Fruit fly (Drosophila melanogaster) whole organism, embryonic: ENCODE data around the gene drl.

Experiments used
- Atf6 ChIP-seq: fragments of 200-800 bp; sonication (Bioruptor generic); IDR thresholded peaks from 2 replicates; pipeline ENCODE4 v1.3.6; 2022; ENCODE audit warnings: missing biosample characterization, missing genetic modification characterization
- BEAF-32 ChIP-seq: fragments of 200-800 bp; sonication (Bioruptor generic); optimal IDR thresholded peaks from 3 replicates; lab custom pipeline; 2017; ENCODE audit warnings: missing biosample characterization, missing genetic modification characterization, mild to moderate bottlenecking, moderate library complexity, missing genetic modification reagents
- CG10267 ChIP-seq: fragments of 200-800 bp; sonication (Bioruptor generic); optimal IDR thresholded peaks from 2 replicates; lab custom pipeline; 2018; ENCODE audit warnings: missing biosample characterization, mild to moderate bottlenecking, missing genetic modification characterization, moderate library complexity
- CG10543 ChIP-seq: fragments of 200-800 bp; sonication (Bioruptor generic); optimal IDR thresholded peaks from 3 replicates; lab custom pipeline; 2017; ENCODE audit warnings: missing biosample characterization, mild to moderate bottlenecking, missing genetic modification characterization, moderate library complexity
- CG11695 ChIP-seq: fragments of 200-800 bp; sonication (Bioruptor generic); IDR thresholded peaks from 3 replicates; pipeline ENCODE4 v1.3.6; 2022; ENCODE audit warnings: missing biosample characterization, missing genetic modification characterization
- CG12391 ChIP-seq: fragments of 200-800 bp; sonication (Bioruptor generic); optimal IDR thresholded peaks from 3 replicates; lab custom pipeline; 2018; ENCODE audit warnings: missing biosample characterization, mild to moderate bottlenecking, missing genetic modification characterization, moderate library complexity
- CG15514 ChIP-seq: fragments of 200-800 bp; sonication (Bioruptor generic); optimal IDR thresholded peaks from 3 replicates; lab custom pipeline; 2017; ENCODE audit warnings: missing biosample characterization, missing genetic modification characterization, mild to moderate bottlenecking, moderate library complexity, missing genetic modification reagents
- CG1647 ChIP-seq: fragments of 200-800 bp; sonication (Bioruptor generic); optimal IDR thresholded peaks from 3 replicates; lab custom pipeline; 2016; ENCODE audit warnings: missing biosample characterization, missing genetic modification characterization
- CG2889 ChIP-seq: fragments of 200-800 bp; sonication (Bioruptor generic); IDR thresholded peaks from 3 replicates; pipeline ENCODE4 v1.3.6; 2022; ENCODE audit warnings: missing biosample characterization, missing genetic modification characterization
- CG31388 ChIP-seq: fragments of 200-800 bp; sonication (Bioruptor generic); optimal IDR thresholded peaks from 2 replicates; lab custom pipeline; 2016; ENCODE audit warnings: missing biosample characterization, missing genetic modification characterization
- CG3995 ChIP-seq: fragments of 200-800 bp; sonication (Bioruptor generic); optimal IDR thresholded peaks from 3 replicates; lab custom pipeline; 2016; ENCODE audit warnings: missing biosample characterization, missing genetic modification characterization
- CG4424 ChIP-seq: fragments of 200-800 bp; sonication (Bioruptor generic); optimal IDR thresholded peaks from 3 replicates; lab custom pipeline; 2016; ENCODE audit warnings: missing biosample characterization, missing genetic modification characterization
- CG6254 ChIP-seq: fragments of 200-800 bp; sonication (Bioruptor generic); optimal IDR thresholded peaks from 3 replicates; lab custom pipeline; 2017; ENCODE audit warnings: mild to moderate bottlenecking, missing biosample characterization, missing genetic modification reagents, missing genetic modification characterization
- CG8944 ChIP-seq: fragments of 200-800 bp; sonication (Bioruptor generic); optimal IDR thresholded peaks from 3 replicates; lab custom pipeline; 2016; ENCODE audit warnings: missing biosample characterization, missing genetic modification characterization
- CG9797 ChIP-seq: fragments of 200-800 bp; sonication (Bioruptor generic); optimal IDR thresholded peaks from 3 replicates; lab custom pipeline; 2018; ENCODE audit warnings: missing biosample characterization, mild to moderate bottlenecking, missing genetic modification characterization
- CG9817 ChIP-seq: fragments of 200-800 bp; sonication (Bioruptor generic); optimal IDR thresholded peaks from 2 replicates; lab custom pipeline; 2018; ENCODE audit warnings: missing biosample characterization, mild to moderate bottlenecking, missing genetic modification characterization, moderate library complexity
- Dp ChIP-seq: fragments of 200-800 bp; sonication (Bioruptor generic); optimal IDR thresholded peaks from 2 replicates; lab custom pipeline; 2018; ENCODE audit warnings: missing biosample characterization, mild to moderate bottlenecking, missing genetic modification characterization, moderate library complexity
- Drgx ChIP-seq: fragments of 200-800 bp; sonication (Bioruptor generic); IDR thresholded peaks from 2 replicates; pipeline ENCODE4 v1.3.6; 2022; ENCODE audit warnings: missing biosample characterization, missing genetic modification characterization
- Ets65A ChIP-seq: fragments of 200-800 bp; sonication (Bioruptor generic); peaks from one replicate; lab custom pipeline; 2016; ENCODE audit warnings: missing biosample characterization, missing genetic modification characterization
- Lim3 ChIP-seq: fragments of 200-800 bp; sonication (Bioruptor generic); IDR thresholded peaks from 2 replicates; pipeline ENCODE4 v1.3.6; 2022; ENCODE audit warnings: missing biosample characterization, missing genetic modification characterization
- MBD-R2 ChIP-seq: fragments of 200-800 bp; sonication (Bioruptor generic); IDR thresholded peaks from 2 replicates; pipeline ENCODE4 v1.3.6; 2022; ENCODE audit warnings: missing biosample characterization, missing genetic modification characterization
- Med ChIP-seq: fragments of 200-800 bp; sonication (Bioruptor generic); peaks from one replicate; lab custom pipeline; 2016; ENCODE audit warnings: missing biosample characterization, missing genetic modification characterization, mild to moderate bottlenecking, inconsistent platforms, moderate library complexity
- Spps ChIP-seq: fragments of 200-800 bp; sonication (Bioruptor generic); optimal IDR thresholded peaks from 2 replicates; lab custom pipeline; 2018; ENCODE audit warnings: missing biosample characterization, mild to moderate bottlenecking, missing genetic modification characterization
- ab ChIP-seq: fragments of 200-800 bp; sonication (Bioruptor generic); optimal IDR thresholded peaks from 2 replicates; lab custom pipeline; 2016; ENCODE audit warnings: missing biosample characterization, missing genetic modification characterization
- ase ChIP-seq: fragments of 200-800 bp; sonication (Bioruptor generic); IDR thresholded peaks from 3 replicates; pipeline ENCODE4 v1.3.6; 2022; ENCODE audit warnings: missing biosample characterization, missing genetic modification characterization
- cg ChIP-seq: fragments of 200-800 bp; sonication (Bioruptor generic); optimal IDR thresholded peaks from 3 replicates; lab custom pipeline; 2019; ENCODE audit warnings: missing biosample characterization, mild to moderate bottlenecking, missing genetic modification characterization, moderate library complexity
- crp ChIP-seq, 2 experiments: fragments of 200-800 bp; sonication (Bioruptor generic); optimal IDR thresholded peaks; 2 replicates in 1 of 2; 3 replicates in 1 of 2; lab custom pipeline; 2017; ENCODE audit warnings: missing biosample characterization in 2 of 2, missing genetic modification characterization in 2 of 2, mild to moderate bottlenecking in 1 of 2, moderate library complexity in 1 of 2
- dan ChIP-seq: fragments of 200-800 bp; sonication (Bioruptor generic); IDR thresholded peaks from 2 replicates; pipeline ENCODE4 v1.3.6; 2022; ENCODE audit warnings: missing biosample characterization, missing genetic modification characterization
- ems ChIP-seq: fragments of 200-800 bp; sonication (Bioruptor generic); optimal IDR thresholded peaks from 3 replicates; lab custom pipeline; 2016; ENCODE audit warnings: missing biosample characterization, missing genetic modification characterization
- eyg ChIP-seq: fragments of 200-800 bp; sonication (Bioruptor generic); optimal IDR thresholded peaks from 3 replicates; lab custom pipeline; 2016; ENCODE audit warnings: missing biosample characterization, missing genetic modification characterization
- gfzf ChIP-seq: fragments of 200-800 bp; sonication (Bioruptor generic); optimal IDR thresholded peaks from 2 replicates; lab custom pipeline; 2016; ENCODE audit warnings: missing biosample characterization, mild to moderate bottlenecking, missing genetic modification characterization, moderate library complexity
- gro ChIP-seq: fragments of 200-800 bp; sonication (Bioruptor generic); optimal IDR thresholded peaks from 2 replicates; lab custom pipeline; 2016; ENCODE audit warnings: missing biosample characterization, missing genetic modification characterization
- jing ChIP-seq: fragments of 200-800 bp; sonication (Bioruptor generic); optimal IDR thresholded peaks from 2 replicates; lab custom pipeline; 2018; ENCODE audit warnings: missing biosample characterization, mild to moderate bottlenecking, missing genetic modification characterization
- kni ChIP-seq: fragments of 200-800 bp; sonication (Bioruptor generic); optimal IDR thresholded peaks from 3 replicates; lab custom pipeline; 2017; ENCODE audit warnings: mild to moderate bottlenecking, missing biosample characterization, missing genetic modification reagents, missing genetic modification characterization
- lilli ChIP-seq: fragments of 200-800 bp; sonication (Bioruptor generic); optimal IDR thresholded peaks from 3 replicates; lab custom pipeline; 2016; ENCODE audit warnings: missing biosample characterization, missing genetic modification characterization
- mirr ChIP-seq: fragments of 200-800 bp; sonication (Bioruptor generic); optimal IDR thresholded peaks from 3 replicates; lab custom pipeline; 2018; ENCODE audit warnings: missing biosample characterization, mild to moderate bottlenecking, missing genetic modification characterization
- mld ChIP-seq: fragments of 200-800 bp; sonication (Bioruptor generic); IDR thresholded peaks from 3 replicates; pipeline ENCODE4 v1.3.6; 2022; ENCODE audit warnings: missing biosample characterization, missing genetic modification characterization; ENCODE audit not compliant: partially characterized antibody
- nau ChIP-seq: fragments of 200-800 bp; sonication (Bioruptor generic); optimal IDR thresholded peaks from 3 replicates; lab custom pipeline; 2017; ENCODE audit warnings: missing biosample characterization, mild to moderate bottlenecking, missing genetic modification characterization, missing genetic modification reagents
- onecut ChIP-seq: fragments of 200-800 bp; sonication (Bioruptor generic); IDR thresholded peaks from 2 replicates; pipeline ENCODE4 v1.3.6; 2022; ENCODE audit warnings: missing biosample characterization, missing genetic modification characterization
- phol ChIP-seq: fragments of 200-800 bp; sonication (Bioruptor generic); optimal IDR thresholded peaks from 3 replicates; lab custom pipeline; 2018; ENCODE audit warnings: missing biosample characterization, mild to moderate bottlenecking, missing genetic modification characterization, moderate library complexity
- prd ChIP-seq, 3 experiments: fragments of >200 bp in 2 of 3; fragments of 200-800 bp in 1 of 3; sonication (Bioruptor generic) in 1 of 3; optimal IDR thresholded peaks in 2 of 3; IDR thresholded peaks in 1 of 3; 2 replicates in 2 of 3; 3 replicates in 1 of 3; pipeline versions ENCODE4 v1.3.6 to Lab custom; 2017 to 2022; ENCODE audit warnings: missing biosample characterization in 1 of 3, missing genetic modification characterization in 1 of 3
- pros ChIP-seq: fragments of 200-800 bp; sonication (Bioruptor generic); optimal IDR thresholded peaks from 3 replicates; lab custom pipeline; 2019; ENCODE audit warnings: missing biosample characterization, mild to moderate bottlenecking, missing genetic modification characterization, moderate library complexity
- pzg ChIP-seq: fragments of 200-800 bp; sonication (Bioruptor generic); optimal IDR thresholded peaks from 3 replicates; lab custom pipeline; 2018; ENCODE audit warnings: missing biosample characterization, mild to moderate bottlenecking, missing genetic modification characterization, moderate library complexity
- sc ChIP-seq, 3 experiments: fragments of >200 bp in 2 of 3; fragments of 200-800 bp in 1 of 3; sonication (Bioruptor generic) in 1 of 3; optimal IDR thresholded peaks; 2 replicates in 2 of 3; 3 replicates in 1 of 3; lab custom pipeline; 2017; ENCODE audit warnings: mild to moderate bottlenecking in 1 of 3, missing biosample characterization in 1 of 3, missing genetic modification characterization in 1 of 3, missing genetic modification reagents in 1 of 3
- sens ChIP-seq: fragments of 200-800 bp; sonication (Bioruptor generic); peaks from one replicate; lab custom pipeline; 2016; ENCODE audit warnings: missing biosample characterization, missing genetic modification characterization
- twi ChIP-seq: fragments of 200-800 bp; optimal IDR thresholded peaks from 2 replicates; lab custom pipeline; 2019; ENCODE audit warnings: missing biosample characterization, mild to moderate bottlenecking, missing genetic modification characterization, moderate library complexity

drl gene

DNA sequence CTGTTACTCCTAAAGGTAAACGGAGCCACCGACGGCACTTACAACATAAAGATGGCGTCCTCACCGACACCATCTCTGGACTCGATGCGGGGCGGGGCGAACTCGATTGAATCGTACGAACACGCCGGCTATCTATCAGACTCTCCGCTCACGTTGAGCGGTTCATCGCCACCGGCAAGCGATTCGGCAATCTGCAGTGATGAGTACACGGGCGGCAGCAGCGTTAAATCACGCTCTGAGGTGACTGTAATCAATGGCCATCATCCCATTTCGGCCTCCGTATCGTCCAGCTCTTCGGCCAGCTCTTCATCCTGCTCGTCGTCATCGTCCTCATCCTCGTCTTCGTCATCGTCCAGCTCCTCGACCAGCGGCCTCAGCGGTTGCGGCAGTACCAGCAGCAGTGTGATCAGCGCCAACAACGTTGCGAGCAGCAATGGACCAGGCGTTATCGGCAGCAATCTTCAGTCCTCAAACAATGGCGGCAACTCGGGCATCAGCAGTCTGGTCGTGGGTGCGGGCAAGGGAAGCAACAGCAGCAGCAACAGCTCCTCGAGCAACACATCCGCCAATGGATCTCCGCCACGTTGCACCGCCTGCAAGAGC is 21.9 kb upstream of the drl start:
- TF ChIP-seq Med (GFP tag; lab: Kevin White, UChicago) (peak; percentile 35), CG31388 (GFP tag; lab: Kevin White, UChicago) (no peak), mld (0 out of 3 replicates have a peak, but pooled peaks have one; percentile 14), ab (no peak)

DNA sequence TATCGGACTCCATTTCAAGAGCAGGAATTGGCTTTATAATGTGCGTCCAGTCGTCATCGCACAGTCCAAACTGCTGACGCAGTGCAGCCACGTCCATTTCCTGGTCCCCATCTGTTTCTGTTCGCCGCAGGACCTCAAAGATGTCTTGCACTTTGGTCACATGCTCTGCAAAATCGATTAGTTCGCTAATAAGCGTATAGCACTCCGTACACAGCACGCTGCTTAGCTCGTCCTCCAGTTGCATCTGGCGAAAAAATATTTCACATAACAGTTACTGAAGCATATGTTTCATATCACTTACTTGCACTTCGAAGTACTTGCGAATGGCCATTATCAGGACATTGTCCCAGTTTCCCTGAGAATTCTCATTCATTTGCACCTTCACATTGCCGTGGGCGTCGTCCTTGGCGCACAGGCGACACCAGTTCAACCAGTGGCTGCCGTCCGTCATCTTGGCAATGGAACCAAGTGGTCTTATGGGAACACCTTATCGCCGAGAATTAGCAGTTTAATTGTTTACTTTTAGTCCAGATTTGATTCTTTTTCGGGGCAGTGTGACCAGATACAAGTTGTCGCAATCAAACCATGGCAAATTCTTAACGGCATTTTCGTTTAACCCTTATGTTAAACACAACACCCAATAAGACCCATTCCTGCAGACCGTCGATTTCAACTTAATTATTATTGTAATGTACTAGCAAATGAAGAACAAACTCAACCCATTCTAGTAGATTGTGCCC is 8.8 kb upstream of the drl start, which contains the start of gene CG17568:
TSS of gene CG17568 (minus strand) at position 550 of the 740 bp plus-strand sequence.
- TF ChIP-seq CG1647 (GFP tag; lab: Kevin White, UChicago) (peak; percentile 2), twi (tag; lab: Kevin White, UChicago) (peak; percentile 91), mirr (GFP tag; lab: Kevin White, UChicago) (no peak), sc (optimal IDR thresholded peaks at IDR 0.05; lab: Kevin White, UChicago) (no peak), sc (GFP tag; optimal IDR thresholded peaks at IDR 0.05; lab: Kevin White, UChicago) (no peak), pzg (GFP tag; lab: Kevin White, UChicago) (peak; percentile 54), eyg (GFP tag; lab: Kevin White, UChicago) (no peak), CG3995 (GFP tag; lab: Kevin White, UChicago) (no peak), CG4424 (GFP tag; lab: Kevin White, UChicago) (peak; percentile 25), gro (peak; percentile 35), lilli (GFP tag; lab: Kevin White, UChicago) (peak; percentile 20), CG12391 (peak; percentile 29), nau (GFP tag; lab: Kevin White, UChicago) (no peak), CG10543 (no peak), Ets65A (GFP tag; lab: Kevin White, UChicago) (peak; percentile 40), CG10267 (tag; lab: Kevin White, UChicago) (peak; percentile 19), MBD-R2 (GFP tag; lab: Robert Waterston, UW) (peak; percentile 91), CG11695 (GFP tag; lab: Robert Waterston, UW) (no peak), crp (GFP tag; optimal IDR thresholded peaks at IDR 0.05; lab: Kevin White, UChicago) (no peak), gfzf (GFP tag; lab: Kevin White, UChicago) (peak; percentile 84), phol (tag; lab: Kevin White, UChicago) (no peak), onecut (GFP tag; lab: Robert Waterston, UW) (peak; percentile 4; the same call in 1 of the 2 replicates), jing (GFP tag; lab: Kevin White, UChicago) (no peak), CG8944 (GFP tag; lab: Kevin White, UChicago) (no peak), prd (optimal IDR thresholded peaks at IDR 0.05; lab: Kevin White, UChicago) (no peak), prd (GFP tag; IDR thresholded peaks at IDR 0.05; lab: Robert Waterston, UW) (no peak), CG9797 (GFP tag; lab: Kevin White, UChicago) (peak; percentile 67), pros (GFP tag; lab: Kevin White, UChicago) (peak; percentile 11), Drgx (GFP tag; lab: Robert Waterston, UW) (no peak), Lim3 (GFP tag; lab: Robert Waterston, UW) (no peak), CG2889 (GFP tag; lab: Robert Waterston, UW) (no peak), ase (GFP tag; lab: Robert Waterston, UW) (no peak), kni (GFP tag; lab: Kevin White, UChicago) (no peak), BEAF-32 (peak; percentile 2), CG9817 (no peak), cg (GFP tag; lab: Kevin White, UChicago) (no peak), CG15514 (GFP tag; lab: Kevin White, UChicago) (no peak), ems (GFP tag; lab: Kevin White, UChicago) (peak; percentile 12), Atf6 (GFP tag; lab: Robert Waterston, UW) (no peak), sens (peak; percentile 85), Dp (GFP tag; lab: Kevin White, UChicago) (peak; percentile 17), CG6254 (peak; percentile 81), dan (no peak), Spps (tag; lab: Kevin White, UChicago) (no peak)
